Fruit fly (Drosophila melanogaster) whole organism, prepupa: ENCODE measurements around the gene CG33269.

Source experiments
- Blimp-1 ChIP-seq: fragments of 200-800 bp; sonication (Bioruptor generic); optimal IDR thresholded peaks from 3 replicates; lab custom pipeline; 2017; ENCODE audit warnings: missing biosample characterization, missing genetic modification characterization, mild to moderate bottlenecking, moderate library complexity, missing genetic modification reagents
- CG10631 ChIP-seq: fragments of 200-800 bp; sonication (Bioruptor generic); optimal IDR thresholded peaks from 2 replicates; lab custom pipeline; 2016; ENCODE audit warnings: missing biosample characterization, missing genetic modification characterization
- CG10669 ChIP-seq: fragments of 200-800 bp; sonication (Bioruptor generic); optimal IDR thresholded peaks from 3 replicates; lab custom pipeline; 2018; ENCODE audit warnings: missing biosample characterization, mild to moderate bottlenecking, missing genetic modification characterization, moderate library complexity
- CG11294 ChIP-seq: fragments of 200-800 bp; sonication (Bioruptor generic); IDR thresholded peaks from 2 replicates; pipeline ENCODE4 v1.3.6; 2022; ENCODE audit warnings: missing biosample characterization, missing genetic modification characterization
- CG15336 ChIP-seq: fragments of 200-800 bp; sonication (Bioruptor generic); IDR thresholded peaks from 2 replicates; pipeline ENCODE4 v1.3.6; 2022; ENCODE audit warnings: missing biosample characterization, missing genetic modification characterization
- CG1621 ChIP-seq: fragments of 200-800 bp; sonication (Bioruptor generic); optimal IDR thresholded peaks from 3 replicates; lab custom pipeline; 2018; ENCODE audit warnings: missing biosample characterization, mild to moderate bottlenecking, missing genetic modification characterization
- CG16779 ChIP-seq: fragments of 200-800 bp; sonication (Bioruptor generic); optimal IDR thresholded peaks from 3 replicates; lab custom pipeline; 2017; ENCODE audit warnings: missing biosample characterization, mild to moderate bottlenecking, missing genetic modification characterization
- CG3032 ChIP-seq: fragments of 200-800 bp; optimal IDR thresholded peaks from 2 replicates; lab custom pipeline; 2019; ENCODE audit warnings: missing biosample characterization, mild to moderate bottlenecking, missing genetic modification characterization, moderate library complexity
- CG6276 ChIP-seq: fragments of 200-800 bp; sonication (Bioruptor generic); optimal IDR thresholded peaks from 2 replicates; lab custom pipeline; 2017; ENCODE audit warnings: missing biosample characterization, mild to moderate bottlenecking, missing genetic modification characterization
- CG7368 ChIP-seq: fragments of 200-800 bp; sonication (Bioruptor generic); optimal IDR thresholded peaks from 3 replicates; lab custom pipeline; 2016; ENCODE audit warnings: missing biosample characterization, missing genetic modification characterization
- CG8319 ChIP-seq: fragments of 200-800 bp; sonication (Bioruptor generic); optimal IDR thresholded peaks from 3 replicates; lab custom pipeline; 2016; ENCODE audit warnings: missing biosample characterization, missing genetic modification characterization
- CG8632 ChIP-seq: fragments of 200-800 bp; sonication (Bioruptor generic); optimal IDR thresholded peaks from 3 replicates; lab custom pipeline; 2016; ENCODE audit warnings: missing biosample characterization, missing genetic modification characterization
- Eip75B ChIP-seq: fragments of 200-800 bp; sonication (Bioruptor generic); optimal IDR thresholded peaks from 3 replicates; lab custom pipeline; 2016; ENCODE audit warnings: missing biosample characterization, missing genetic modification characterization
- Eip93F ChIP-seq: fragments of 200-800 bp; sonication (Bioruptor generic); optimal IDR thresholded peaks from 2 replicates; lab custom pipeline; 2016; ENCODE audit warnings: missing biosample characterization, mild to moderate bottlenecking, missing genetic modification characterization
- Ets21C ChIP-seq: fragments of 200-800 bp; sonication (Bioruptor generic); optimal IDR thresholded peaks from 3 replicates; lab custom pipeline; 2016; ENCODE audit warnings: missing biosample characterization, missing genetic modification characterization
- Hr38 ChIP-seq: sonication (Bioruptor generic); optimal IDR thresholded peaks from 2 replicates; lab custom pipeline; 2016; ENCODE audit warnings: missing biosample characterization, missing genetic modification characterization
- Hr39 ChIP-seq: fragments of 200-800 bp; sonication (Bioruptor generic); optimal IDR thresholded peaks from 2 replicates; lab custom pipeline; 2016; ENCODE audit warnings: missing biosample characterization, missing genetic modification characterization
- Hr4 ChIP-seq: fragments of 200-800 bp; sonication (Bioruptor generic); optimal IDR thresholded peaks from 3 replicates; lab custom pipeline; 2016; ENCODE audit warnings: missing biosample characterization, missing genetic modification characterization
- Lpt ChIP-seq: fragments of 200-800 bp; sonication (Bioruptor generic); optimal IDR thresholded peaks from 3 replicates; lab custom pipeline; 2016; ENCODE audit warnings: missing biosample characterization, missing genetic modification characterization
- Sox102F ChIP-seq: fragments of 200-800 bp; sonication (Bioruptor generic); optimal IDR thresholded peaks from 2 replicates; lab custom pipeline; 2016; ENCODE audit warnings: missing biosample characterization, mild to moderate bottlenecking, missing genetic modification characterization
- Sox14 ChIP-seq: fragments of 200-800 bp; sonication (Bioruptor generic); optimal IDR thresholded peaks from 3 replicates; lab custom pipeline; 2016; ENCODE audit warnings: missing biosample characterization, missing genetic modification characterization
- achi ChIP-seq: fragments of 200-800 bp; sonication (Bioruptor generic); optimal IDR thresholded peaks from 3 replicates; lab custom pipeline; 2016; ENCODE audit warnings: missing biosample characterization, missing genetic modification characterization
- acj6 ChIP-seq: fragments of 200-800 bp; sonication (Bioruptor generic); optimal IDR thresholded peaks from 3 replicates; lab custom pipeline; 2016; ENCODE audit warnings: missing biosample characterization, missing genetic modification characterization
- dac ChIP-seq: fragments of 200-800 bp; sonication (Bioruptor generic); optimal IDR thresholded peaks from 2 replicates; lab custom pipeline; 2017; ENCODE audit warnings: missing biosample characterization, mild to moderate bottlenecking, missing genetic modification characterization
- dsx ChIP-seq: fragments of 200-800 bp; optimal IDR thresholded peaks from 3 replicates; lab custom pipeline; 2019; ENCODE audit warnings: missing biosample characterization, mild to moderate bottlenecking, missing genetic modification characterization, moderate library complexity; ENCODE audit not compliant: poor library complexity, severe bottlenecking
- fkh ChIP-seq: fragments of 200-800 bp; sonication (Bioruptor generic); optimal IDR thresholded peaks from 3 replicates; lab custom pipeline; 2017; ENCODE audit warnings: missing biosample characterization, mild to moderate bottlenecking, missing genetic modification characterization, moderate library complexity
- net ChIP-seq: fragments of 200-800 bp; sonication (Bioruptor generic); optimal IDR thresholded peaks from 3 replicates; lab custom pipeline; 2016; ENCODE audit warnings: missing biosample characterization, missing genetic modification characterization
- pdm3 ChIP-seq: fragments of 200-800 bp; sonication (Bioruptor generic); optimal IDR thresholded peaks from 3 replicates; lab custom pipeline; 2016; ENCODE audit warnings: missing biosample characterization, missing genetic modification characterization
- ss ChIP-seq, 2 experiments: fragments of 200-800 bp; sonication (Bioruptor generic); optimal IDR thresholded peaks; 2 replicates in 1 of 2; 3 replicates in 1 of 2; lab custom pipeline; 2017 to 2018; ENCODE audit warnings: mild to moderate bottlenecking in 2 of 2, missing biosample characterization in 2 of 2, missing genetic modification characterization in 2 of 2, moderate library complexity in 1 of 2
- topi ChIP-seq: fragments of 200-800 bp; sonication (Bioruptor generic); optimal IDR thresholded peaks from 3 replicates; lab custom pipeline; 2016; ENCODE audit warnings: missing biosample characterization, missing genetic modification characterization
- vri ChIP-seq: fragments of 200-800 bp; sonication (Bioruptor generic); optimal IDR thresholded peaks from 3 replicates; lab custom pipeline; 2016; ENCODE audit warnings: missing biosample characterization, mild to moderate bottlenecking, missing genetic modification characterization

Gene CG33269

dm6 chr3L:11587720-11588580 is 6.0 kb upstream of the CG33269 start, which contains the start of gene rt (continued):
- peak; percentile 82 for TF ChIP-seq pdm3
- TF ChIP-seq Hr4 (GFP tag; lab: Kevin White, UChicago), result peak; percentile 83
- peak; percentile 51 for TF ChIP-seq Eip93F
- TF ChIP-seq dsx, result peak; percentile 85
- peak; percentile 73 for TF ChIP-seq Ets21C (GFP tag; lab: Kevin White, UChicago)
- peak; percentile 88 for TF ChIP-seq CG1621 (tag; lab: Kevin White, UChicago)
- peak; percentile 80 for TF ChIP-seq CG10631 (GFP tag; lab: Kevin White, UChicago)
- peak; percentile 81 for TF ChIP-seq CG16779
- TF ChIP-seq CG6276 (GFP tag; lab: Kevin White, UChicago), result peak; percentile 82
- peak; percentile 87 for TF ChIP-seq topi

- TF ChIP-seq CG1621 (tag; lab: Kevin White, UChicago) (no peak), CG15336 (GFP tag; lab: Robert Waterston, UW) (peak; percentile 49; the same call in 1 of the 2 replicates), Blimp-1 (GFP tag; lab: Kevin White, UChicago) (peak; percentile 87), vri (GFP tag; lab: Kevin White, UChicago) (peak; percentile 7)
- TF ChIP-seq, all 60 proteins: peak for 3
Observed at dm6 chr3L:11586794-11587462, 4.9 kb upstream of the CG33269 start.

- no peak for TF ChIP-seq Ets21C (GFP tag; lab: Kevin White, UChicago)
- no peak for TF ChIP-seq Sox14 (GFP tag; lab: Kevin White, UChicago)
- TF ChIP-seq CG8632, result no peak
- no peak for TF ChIP-seq ss (GFP tag; optimal IDR thresholded peaks at IDR 0.05; lab: Kevin White, UChicago)
- TF ChIP-seq, all 60 proteins: peak for 0
Observed at dm6 chr3L:11583964-11584363, 2.0 kb upstream of the CG33269 start, which contains the start of gene CG32086. Gene CG32086 (minus strand): TSS chr3L:11584064.

dm6 chr3L:11580919-11581318 is 1.1 kb downstream of the CG33269 start, which contains the start of gene CG43391:
Gene CG43391 (minus strand): TSS chr3L:11581019.
- TF ChIP-seq CG7368 (no peak), CG10669 (GFP tag; lab: Kevin White, UChicago) (no peak), Hr4 (GFP tag; lab: Kevin White, UChicago) (no peak), CG16779 (no peak), vri (GFP tag; lab: Kevin White, UChicago) (no peak), Lpt (GFP tag; lab: Kevin White, UChicago) (no peak), CG3032 (tag; lab: Kevin White, UChicago) (no peak), dac (GFP tag; lab: Kevin White, UChicago) (no peak), Blimp-1 (GFP tag; lab: Kevin White, UChicago) (no peak), Hr39 (GFP tag; lab: Kevin White, UChicago) (no peak)

dm6 chr3L:11579919-11580318 is 2.1 kb downstream of the CG33269 start, which contains the start of gene CG43390:
Gene CG43390 (minus strand): TSS chr3L:11579950.
- TF ChIP-seq fkh (GFP tag; lab: Kevin White, UChicago) (peak; percentile 46), CG11294 (GFP tag; lab: Robert Waterston, UW) (no peak)

- no peak for TF ChIP-seq CG6276 (GFP tag; lab: Kevin White, UChicago)
- TF ChIP-seq achi (GFP tag; lab: Kevin White, UChicago), result no peak
- TF ChIP-seq Hr38 (GFP tag; lab: Kevin White, UChicago), result no peak
- no peak for TF ChIP-seq Hr4 (GFP tag; lab: Kevin White, UChicago)
- no peak for TF ChIP-seq net (GFP tag; lab: Kevin White, UChicago)
- no peak for TF ChIP-seq acj6 (GFP tag; lab: Kevin White, UChicago)
- no peak for TF ChIP-seq CG8319
- TF ChIP-seq Sox102F, result no peak
- no peak for TF ChIP-seq CG10669 (GFP tag; lab: Kevin White, UChicago)
- TF ChIP-seq Eip75B (GFP tag; lab: Kevin White, UChicago), result no peak
- no peak for TF ChIP-seq CG1621 (tag; lab: Kevin White, UChicago)
Observed at dm6 chr3L:11578847-11579246, 3.1 kb downstream of the CG33269 start.
